Worm (Caenorhabditis elegans) whole organism, L1 larva: Measurements from ENCODE around the gene Y22D7AR.7.

ENCODE experiments used
- alr-1 ChIP-seq: fragments of 200-800 bp; sonication (Bioruptor generic); optimal IDR thresholded peaks from 2 replicates; lab custom pipeline; 2018; ENCODE audit warnings: borderline replicate concordance, mild to moderate bottlenecking, missing genetic modification characterization, missing compliant biosample characterization
- ceh-8 ChIP-seq: fragments of 200-800 bp; sonication (Bioruptor generic); optimal IDR thresholded peaks from 2 replicates; lab custom pipeline; 2018; ENCODE audit warnings: mild to moderate bottlenecking, missing genetic modification characterization, moderate library complexity, missing compliant biosample characterization
- ces-1 ChIP-seq: fragments of 150-350 bp; optimal IDR thresholded peaks from 2 replicates; lab custom pipeline; 2014; ENCODE audit warnings: missing biosample characterization, missing genetic modification reagents, missing genetic modification characterization
- mep-1 ChIP-seq: fragments of 150-350 bp; optimal IDR thresholded peaks from 2 replicates; lab custom pipeline; 2014; ENCODE audit warnings: missing biosample characterization, missing genetic modification characterization
- nhr-20 ChIP-seq: sonication (generic microtip); optimal IDR thresholded peaks from 2 replicates; lab custom pipeline; 2016; ENCODE audit warnings: mild to moderate bottlenecking, missing genetic modification characterization, missing compliant biosample characterization
- nhr-76 ChIP-seq: sonication (generic microtip); optimal IDR thresholded peaks from 2 replicates; lab custom pipeline; 2017; ENCODE audit warnings: missing biosample characterization, missing genetic modification characterization
- unc-62 ChIP-seq: fragments of 150-350 bp; optimal IDR thresholded peaks from 2 replicates; lab custom pipeline; 2014; ENCODE audit warnings: missing biosample characterization, missing genetic modification reagents, missing genetic modification characterization

DNA sequence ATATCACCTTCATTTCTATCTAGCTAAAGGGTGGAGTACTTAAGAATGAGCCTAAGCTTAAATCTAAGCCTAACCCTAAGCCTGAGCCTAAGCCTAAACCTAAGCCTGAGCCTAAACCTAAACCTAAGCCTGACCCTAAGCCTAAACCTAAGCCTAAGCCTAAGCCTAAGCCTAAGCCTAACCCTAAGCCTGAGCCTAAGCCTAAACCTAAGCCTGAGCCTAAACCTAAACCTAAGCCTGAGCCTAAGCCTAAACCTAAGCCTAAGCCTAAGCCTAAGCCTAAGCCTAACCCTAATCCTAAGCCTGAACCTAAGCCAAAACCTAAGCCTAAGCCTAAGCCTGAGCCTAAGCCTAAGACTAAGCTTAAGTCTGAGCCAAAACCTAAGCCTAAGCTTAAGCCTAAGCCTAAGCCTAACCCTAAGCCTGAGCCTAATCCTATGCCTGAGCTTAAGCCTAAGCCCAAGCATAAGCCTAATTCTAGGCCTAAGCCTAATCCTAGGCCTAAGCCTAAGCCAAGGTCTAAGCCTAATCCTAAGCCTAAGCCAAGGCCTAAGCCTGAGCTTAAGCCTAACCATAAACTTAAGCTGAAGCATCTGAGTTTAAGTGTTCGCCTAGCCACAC is 26.2 kb upstream of the Y22D7AR.7 start:
- TF ChIP-seq mep-1 (tag; lab: Kevin White, UChicago): no peak
- TF ChIP-seq ceh-8: no peak
- no peak for TF ChIP-seq unc-62 (GFP tag; lab: Kevin White, UChicago)
- TF ChIP-seq nhr-20 (tag; lab: Kevin White, UChicago): no peak
- no peak for TF ChIP-seq ces-1 (GFP tag; lab: Kevin White, UChicago)
- no peak for TF ChIP-seq nhr-76 (tag; lab: Kevin White, UChicago)
- TF ChIP-seq alr-1 (tag; lab: Kevin White, UChicago): no peak
